Fruit fly (Drosophila melanogaster): ENCODE results near the gene Lerp.

DNA sequence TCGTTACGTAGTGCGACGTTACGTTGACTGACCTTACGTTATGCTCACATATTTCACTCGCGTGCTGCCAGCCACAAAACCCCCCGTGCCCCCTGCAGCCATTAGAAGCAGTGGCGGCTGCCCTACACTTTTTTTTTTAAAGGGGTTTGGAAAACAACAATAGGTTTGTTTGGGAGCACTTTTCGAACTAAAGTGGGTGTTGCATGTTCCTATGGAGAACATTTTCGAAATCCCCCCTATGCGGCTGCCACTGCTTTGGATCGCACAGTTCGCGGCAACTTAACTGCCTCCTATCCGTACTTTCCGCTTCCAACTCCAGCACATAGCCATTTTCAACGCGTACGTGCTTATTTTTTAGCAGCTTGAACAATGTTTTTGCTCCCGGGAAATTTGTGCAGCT lies 9.2 kb downstream of the Lerp start:
- TF ChIP-seq CG8478 (optimal IDR thresholded peaks at IDR 0.05) (no peak), CTCF (optimal IDR thresholded peaks at IDR 0.05) (no peak)
